Fruit fly (Drosophila melanogaster) whole organism, embryonic: ENCODE data around the gene Vm26Ab.

ENCODE experiments used
- BtbVII ChIP-seq: fragments of 200-800 bp; sonication (Bioruptor generic); optimal IDR thresholded peaks from 3 replicates; lab custom pipeline; 2017; ENCODE audit warnings: missing biosample characterization, mild to moderate bottlenecking, missing genetic modification characterization
- CG10147 ChIP-seq: fragments of 200-800 bp; sonication (Bioruptor generic); optimal IDR thresholded peaks from 2 replicates; lab custom pipeline; 2019; ENCODE audit warnings: missing biosample characterization, mild to moderate bottlenecking, missing genetic modification characterization, moderate library complexity
- CG10979 ChIP-seq: fragments of 200-800 bp; sonication (Bioruptor generic); optimal IDR thresholded peaks from 2 replicates; lab custom pipeline; 2018; ENCODE audit warnings: missing biosample characterization, mild to moderate bottlenecking, missing genetic modification characterization, moderate library complexity
- CG11504 ChIP-seq: fragments of 200-800 bp; sonication (Bioruptor generic); optimal IDR thresholded peaks from 3 replicates; lab custom pipeline; 2019; ENCODE audit warnings: missing biosample characterization, mild to moderate bottlenecking, missing genetic modification characterization, moderate library complexity
- CG14710 ChIP-seq: fragments of 200-800 bp; sonication (Bioruptor generic); optimal IDR thresholded peaks from 3 replicates; lab custom pipeline; 2019; ENCODE audit warnings: missing biosample characterization, mild to moderate bottlenecking, missing genetic modification characterization, moderate library complexity
- CG15514 ChIP-seq: fragments of 200-800 bp; sonication (Bioruptor generic); optimal IDR thresholded peaks from 3 replicates; lab custom pipeline; 2017; ENCODE audit warnings: missing biosample characterization, missing genetic modification characterization, mild to moderate bottlenecking, moderate library complexity, missing genetic modification reagents
- CG16779 ChIP-seq: fragments of 200-800 bp; sonication (Bioruptor generic); IDR thresholded peaks from 2 replicates; pipeline ENCODE4 v1.3.6; 2022; ENCODE audit warnings: missing biosample characterization, missing genetic modification characterization
- CG18764 ChIP-seq: fragments of 200-800 bp; sonication (Bioruptor generic); optimal IDR thresholded peaks from 3 replicates; lab custom pipeline; 2016; ENCODE audit warnings: missing biosample characterization, missing genetic modification characterization
- CG2199 ChIP-seq: fragments of 200-800 bp; sonication (Bioruptor generic); IDR thresholded peaks from 3 replicates; pipeline ENCODE4 v1.3.6; 2022; ENCODE audit warnings: missing biosample characterization, missing genetic modification characterization
- CG31224 ChIP-seq: fragments of 200-800 bp; sonication (Bioruptor generic); IDR thresholded peaks from 2 replicates; pipeline ENCODE4 v1.3.6; 2022; ENCODE audit warnings: missing biosample characterization, missing genetic modification characterization
- CG31365 ChIP-seq: fragments of 200-800 bp; sonication (Bioruptor generic); optimal IDR thresholded peaks from 2 replicates; lab custom pipeline; 2018; ENCODE audit warnings: missing biosample characterization, mild to moderate bottlenecking, missing genetic modification characterization
- CG32532 ChIP-seq: fragments of 200-800 bp; sonication (Bioruptor generic); IDR thresholded peaks from 2 replicates; pipeline ENCODE4 v1.3.6; 2022; ENCODE audit warnings: missing biosample characterization, missing genetic modification characterization
- CG34376 ChIP-seq: fragments of 200-800 bp; sonication (Bioruptor generic); optimal IDR thresholded peaks from 2 replicates; lab custom pipeline; 2018; ENCODE audit warnings: missing biosample characterization, mild to moderate bottlenecking, missing genetic modification characterization
- CG4404 ChIP-seq: fragments of 200-800 bp; sonication (Bioruptor generic); IDR thresholded peaks from 2 replicates; pipeline ENCODE4 v1.3.6; 2022; ENCODE audit warnings: missing biosample characterization, missing genetic modification characterization
- CHES-1-like ChIP-seq: fragments of 200-800 bp; sonication (Bioruptor generic); optimal IDR thresholded peaks from 2 replicates; lab custom pipeline; 2016; ENCODE audit warnings: missing biosample characterization, missing genetic modification characterization
- Dbx ChIP-seq: fragments of 200-800 bp; sonication (Bioruptor generic); IDR thresholded peaks from 3 replicates; pipeline ENCODE4 v1.3.6; 2022; ENCODE audit warnings: missing biosample characterization, missing genetic modification characterization
- Dek ChIP-seq: fragments of 200-800 bp; sonication (Bioruptor generic); optimal IDR thresholded peaks from 3 replicates; lab custom pipeline; 2019; ENCODE audit warnings: missing biosample characterization, mild to moderate bottlenecking, missing genetic modification characterization, moderate library complexity
- Dip3 ChIP-seq: fragments of 200-800 bp; sonication (Bioruptor generic); optimal IDR thresholded peaks from 3 replicates; lab custom pipeline; 2016; ENCODE audit warnings: missing biosample characterization, missing genetic modification characterization
- E2f1 ChIP-seq: fragments of 200-800 bp; sonication (Bioruptor generic); IDR thresholded peaks from 2 replicates; pipeline ENCODE4 v1.3.6; 2022; ENCODE audit warnings: missing biosample characterization, missing genetic modification characterization
- H15 ChIP-seq: fragments of 200-800 bp; sonication (Bioruptor generic); IDR thresholded peaks from 3 replicates; pipeline ENCODE4 v1.3.6; 2022; ENCODE audit warnings: missing biosample characterization, missing genetic modification characterization
- Lpt ChIP-seq: fragments of >200 bp; optimal IDR thresholded peaks from 2 replicates; lab custom pipeline; 2018; ENCODE audit warnings: missing biosample characterization, missing genetic modification characterization
- MESR4 ChIP-seq: fragments of 200-800 bp; sonication (Bioruptor generic); optimal IDR thresholded peaks from 2 replicates; lab custom pipeline; 2018; ENCODE audit warnings: missing biosample characterization, mild to moderate bottlenecking, missing genetic modification characterization, moderate library complexity
- Oli ChIP-seq: fragments of 200-800 bp; sonication (Bioruptor generic); optimal IDR thresholded peaks from 2 replicates; lab custom pipeline; 2018; ENCODE audit warnings: missing biosample characterization, mild to moderate bottlenecking, missing genetic modification characterization, moderate library complexity
- Spps ChIP-seq: fragments of 200-800 bp; sonication (Bioruptor generic); optimal IDR thresholded peaks from 2 replicates; lab custom pipeline; 2018; ENCODE audit warnings: missing biosample characterization, mild to moderate bottlenecking, missing genetic modification characterization
- Sry-β ChIP-seq: fragments of 200-800 bp; sonication (Bioruptor generic); optimal IDR thresholded peaks from 2 replicates; lab custom pipeline; 2018; ENCODE audit warnings: missing biosample characterization, mild to moderate bottlenecking, missing genetic modification characterization, moderate library complexity
- Ssrp ChIP-seq: fragments of 200-800 bp; sonication (Bioruptor generic); optimal IDR thresholded peaks from 2 replicates; lab custom pipeline; 2018; ENCODE audit warnings: missing biosample characterization, mild to moderate bottlenecking, missing genetic modification characterization, moderate library complexity
- TFAM ChIP-seq: fragments of 200-800 bp; sonication (Bioruptor generic); optimal IDR thresholded peaks from 2 replicates; lab custom pipeline; 2017; ENCODE audit warnings: missing biosample characterization, missing genetic modification characterization, inconsistent platforms
- Tbp ChIP-seq: fragments of >200 bp; optimal IDR thresholded peaks from 2 replicates; lab custom pipeline; 2018; ENCODE audit warnings: missing biosample characterization, missing genetic modification characterization
- cas ChIP-seq: fragments of 200-800 bp; sonication (Bioruptor generic); IDR thresholded peaks from 2 replicates; pipeline ENCODE4 v1.3.6; 2022; ENCODE audit warnings: missing biosample characterization, missing genetic modification characterization
- cg ChIP-seq: fragments of 200-800 bp; sonication (Bioruptor generic); optimal IDR thresholded peaks from 3 replicates; lab custom pipeline; 2019; ENCODE audit warnings: missing biosample characterization, mild to moderate bottlenecking, missing genetic modification characterization, moderate library complexity
- ewg ChIP-seq: fragments of 200-800 bp; sonication (Bioruptor generic); optimal IDR thresholded peaks from 3 replicates; lab custom pipeline; 2017; ENCODE audit warnings: mild to moderate bottlenecking, missing biosample characterization, missing genetic modification reagents, missing genetic modification characterization
- exex ChIP-seq: fragments of 200-800 bp; sonication (Bioruptor generic); optimal IDR thresholded peaks from 4 replicates; lab custom pipeline; 2018; ENCODE audit warnings: missing biosample characterization, mild to moderate bottlenecking, missing genetic modification characterization, moderate library complexity
- fu2 ChIP-seq: fragments of 200-800 bp; sonication (Bioruptor generic); optimal IDR thresholded peaks from 2 replicates; lab custom pipeline; 2016; ENCODE audit warnings: missing biosample characterization, missing genetic modification characterization
- gem ChIP-seq: fragments of 200-800 bp; sonication (Bioruptor generic); optimal IDR thresholded peaks from 2 replicates; lab custom pipeline; 2019; ENCODE audit warnings: missing biosample characterization, mild to moderate bottlenecking, missing genetic modification characterization, moderate library complexity
- gsb ChIP-seq: fragments of 200-800 bp; sonication (Bioruptor generic); IDR thresholded peaks from 2 replicates; pipeline ENCODE4 v1.3.6; 2022; ENCODE audit warnings: missing biosample characterization, missing genetic modification characterization
- lab ChIP-seq: fragments of 200-800 bp; sonication (Bioruptor generic); optimal IDR thresholded peaks from 3 replicates; lab custom pipeline; 2017; ENCODE audit warnings: missing biosample characterization, missing genetic modification characterization, mild to moderate bottlenecking, moderate library complexity, missing genetic modification reagents
- nmo ChIP-seq: fragments of 200-800 bp; sonication (Bioruptor generic); optimal IDR thresholded peaks from 2 replicates; lab custom pipeline; 2018; ENCODE audit warnings: missing biosample characterization, mild to moderate bottlenecking, missing genetic modification characterization, moderate library complexity
- odd ChIP-seq: fragments of 200-800 bp; sonication (Bioruptor generic); optimal IDR thresholded peaks from 2 replicates; lab custom pipeline; 2017; ENCODE audit warnings: missing biosample characterization, mild to moderate bottlenecking, missing genetic modification characterization
- pfk ChIP-seq: fragments of 200-800 bp; sonication (Bioruptor generic); optimal IDR thresholded peaks from 2 replicates; lab custom pipeline; 2018; ENCODE audit warnings: missing biosample characterization, mild to moderate bottlenecking, missing genetic modification characterization, moderate library complexity
- pnt ChIP-seq: fragments of 200-800 bp; sonication (Bioruptor generic); optimal IDR thresholded peaks from 3 replicates; lab custom pipeline; 2016; ENCODE audit warnings: missing biosample characterization, missing genetic modification characterization
- pros ChIP-seq: fragments of 200-800 bp; sonication (Bioruptor generic); optimal IDR thresholded peaks from 3 replicates; lab custom pipeline; 2019; ENCODE audit warnings: missing biosample characterization, mild to moderate bottlenecking, missing genetic modification characterization, moderate library complexity
- psq ChIP-seq: fragments of 200-800 bp; sonication (Bioruptor generic); optimal IDR thresholded peaks from 2 replicates; lab custom pipeline; 2017; ENCODE audit warnings: missing biosample characterization, missing genetic modification characterization
- ranshi ChIP-seq: fragments of 200-800 bp; sonication (Bioruptor generic); IDR thresholded peaks from 2 replicates; pipeline ENCODE4 v1.3.6; 2022; ENCODE audit warnings: missing biosample characterization, missing genetic modification characterization
- run ChIP-seq: fragments of 200-800 bp; sonication (Bioruptor generic); optimal IDR thresholded peaks from 3 replicates; lab custom pipeline; 2018; ENCODE audit warnings: missing biosample characterization, mild to moderate bottlenecking, missing genetic modification characterization
- scrt ChIP-seq: fragments of 200-800 bp; sonication (Bioruptor generic); optimal IDR thresholded peaks from 2 replicates; lab custom pipeline; 2018; ENCODE audit warnings: missing biosample characterization, mild to moderate bottlenecking, missing genetic modification characterization, moderate library complexity
- seq ChIP-seq: fragments of 200-800 bp; sonication (Bioruptor generic); IDR thresholded peaks from 2 replicates; pipeline ENCODE4 v1.3.6; 2022; ENCODE audit warnings: missing biosample characterization, missing genetic modification characterization
- sug ChIP-seq: fragments of 200-800 bp; optimal IDR thresholded peaks from 2 replicates; lab custom pipeline; 2019; ENCODE audit warnings: missing biosample characterization, mild to moderate bottlenecking, missing genetic modification characterization, moderate library complexity
- tll ChIP-seq, 2 experiments: fragments of 200-800 bp in 1 of 2; fragments of >200 bp in 1 of 2; sonication (Bioruptor generic) in 1 of 2; optimal IDR thresholded peaks; 2 replicates each; lab custom pipeline; 2017 to 2019; ENCODE audit warnings: missing biosample characterization in 2 of 2, missing genetic modification characterization in 2 of 2, mild to moderate bottlenecking in 1 of 2, moderate library complexity in 1 of 2
- twi ChIP-seq: fragments of 200-800 bp; optimal IDR thresholded peaks from 2 replicates; lab custom pipeline; 2019; ENCODE audit warnings: missing biosample characterization, mild to moderate bottlenecking, missing genetic modification characterization, moderate library complexity
- vfl ChIP-seq: fragments of 200-800 bp; sonication (Bioruptor generic); optimal IDR thresholded peaks from 2 replicates; lab custom pipeline; 2016; ENCODE audit warnings: missing biosample characterization, missing genetic modification characterization

Gene Vm26Ab

DNA sequence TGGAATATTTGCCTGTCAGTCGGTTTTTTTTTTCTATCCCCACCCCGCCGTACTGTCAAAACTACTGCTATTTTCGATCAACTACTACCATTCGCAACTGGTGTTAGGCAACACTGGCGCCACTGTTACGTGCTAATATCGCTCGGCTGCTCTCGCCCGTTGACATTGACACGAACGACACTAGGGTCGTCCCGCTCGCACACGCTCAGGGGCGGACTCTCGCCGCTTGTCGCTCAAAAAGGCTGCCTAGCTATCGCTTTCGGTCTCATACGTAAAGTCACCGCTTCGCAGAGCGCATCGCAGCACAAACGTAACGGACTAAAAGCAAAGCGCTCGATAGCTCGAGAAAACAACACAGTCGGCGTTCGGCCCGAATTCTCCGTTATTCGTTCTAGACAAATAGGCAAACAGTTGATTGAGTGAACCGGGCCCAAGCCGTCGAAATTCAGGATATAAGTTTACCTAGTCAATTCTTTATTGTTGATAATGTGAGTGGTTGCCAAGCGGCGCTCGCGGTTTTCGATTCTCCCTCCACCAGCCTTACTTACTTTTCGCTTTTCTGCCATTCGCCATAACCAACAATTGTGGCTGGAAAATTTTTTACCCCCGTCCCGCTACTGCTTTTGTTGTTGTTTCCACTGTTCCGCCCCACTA lies 25.7 kb downstream of the Vm26Ab start (continued):
- TF ChIP-seq pfk (peak; percentile 34), sug (peak; percentile 75), odd (GFP tag; lab: Kevin White, UChicago) (peak; percentile 34), CG10979 (peak; percentile 33), Spps (no peak), tll (GFP tag; optimal IDR thresholded peaks at IDR 0.05; lab: Kevin White, UChicago) (peak in 1 of 2 experiments; percentile 16), Dip3 (GFP tag; lab: Kevin White, UChicago) (peak; percentile 69), Dek (tag; lab: Kevin White, UChicago) (peak; percentile 41), cas (no peak), CG18764 (GFP tag; lab: Kevin White, UChicago) (no peak), CG31224 (GFP tag; lab: Robert Waterston, UW) (no peak), CG14710 (peak; percentile 43), vfl (GFP tag; lab: Kevin White, UChicago) (no peak), TFAM (GFP tag; lab: Kevin White, UChicago) (no peak), CG2199 (GFP tag; lab: Robert Waterston, UW) (no peak), CG16779 (GFP tag; lab: Robert Waterston, UW) (no peak), CG34376 (GFP tag; lab: Kevin White, UChicago) (peak; percentile 45), E2f1 (GFP tag; lab: Robert Waterston, UW) (no peak), Oli (peak; percentile 4), Ssrp (tag; lab: Kevin White, UChicago) (no peak), CHES-1-like (GFP tag; lab: Kevin White, UChicago) (peak; percentile 56), lab (GFP tag; lab: Kevin White, UChicago) (peak; percentile 39), CG11504 (tag; lab: Kevin White, UChicago) (peak; percentile 33), ranshi (no peak), cg (GFP tag; lab: Kevin White, UChicago) (no peak), psq (GFP tag; lab: Kevin White, UChicago) (no peak), Lpt (GFP tag; lab: Kevin White, UChicago) (no peak), fu2 (GFP tag; lab: Kevin White, UChicago) (peak; percentile 26), twi (tag; lab: Kevin White, UChicago) (peak; percentile 15), scrt (GFP tag; lab: Kevin White, UChicago) (peak; percentile 44), Dbx (GFP tag; lab: Robert Waterston, UW) (no peak), Sry-β (GFP tag; lab: Kevin White, UChicago) (no peak), pros (peak; percentile 14), Tbp (GFP tag; lab: Kevin White, UChicago) (no peak), CG15514 (GFP tag; lab: Kevin White, UChicago) (peak; percentile 14), exex (peak; percentile 4), MESR4 (GFP tag; lab: Kevin White, UChicago) (peak; percentile 1), CG4404 (GFP tag; lab: Robert Waterston, UW) (no peak), CG10147 (GFP tag; lab: Kevin White, UChicago) (no peak), pnt (GFP tag; lab: Kevin White, UChicago) (no peak), gsb (GFP tag; lab: Robert Waterston, UW) (no peak), run (tag; lab: Kevin White, UChicago) (no peak), H15 (no peak), gem (tag; lab: Kevin White, UChicago) (no peak), CG32532 (GFP tag; lab: Robert Waterston, UW) (no peak), CG31365 (tag; lab: Kevin White, UChicago) (no peak), BtbVII (GFP tag; lab: Kevin White, UChicago) (no peak), ewg (GFP tag; lab: Kevin White, UChicago) (peak; percentile 40), seq (GFP tag; lab: Robert Waterston, UW) (no peak), nmo (GFP tag; lab: Kevin White, UChicago) (peak; percentile 38)
